Worm (Caenorhabditis elegans) whole organism, late embryonic: ENCODE data around the gene gba-3.

ENCODE experiments used
- C38D4.7 ChIP-seq: fragments of 200-800 bp; sonication (Bioruptor generic); optimal IDR thresholded peaks from 2 replicates; lab custom pipeline; 2018; ENCODE audit warnings: mild to moderate bottlenecking, missing genetic modification characterization, moderate library complexity, missing compliant biosample characterization
- ama-1 ChIP-seq: fragments of 150-350 bp; optimal IDR thresholded peaks from 2 replicates; lab custom pipeline; 2014
- ceh-18 ChIP-seq: sonication (generic microtip); optimal IDR thresholded peaks from 2 replicates; lab custom pipeline; 2016; ENCODE audit warnings: missing genetic modification characterization, missing compliant biosample characterization
- ceh-19 ChIP-seq: fragments of 200-800 bp; sonication (Bioruptor generic); optimal IDR thresholded peaks from 2 replicates; lab custom pipeline; 2018; ENCODE audit warnings: mild to moderate bottlenecking, missing genetic modification characterization, missing compliant biosample characterization
- ceh-9 ChIP-seq: sonication (generic microtip); optimal IDR thresholded peaks from 2 replicates; lab custom pipeline; 2016; ENCODE audit warnings: mild to moderate bottlenecking, missing genetic modification characterization, inconsistent platforms, missing compliant biosample characterization
- dmd-4 ChIP-seq: sonication (generic microtip); optimal IDR thresholded peaks from 2 replicates; lab custom pipeline; 2016; ENCODE audit warnings: borderline replicate concordance, missing genetic modification characterization, missing compliant biosample characterization
- eyg-1 ChIP-seq: sonication (generic microtip); optimal IDR thresholded peaks from 2 replicates; lab custom pipeline; 2016; ENCODE audit warnings: missing genotype, missing genetic modification characterization, missing compliant biosample characterization
- nhr-11 ChIP-seq: fragments of 150-350 bp; optimal IDR thresholded peaks from 2 replicates; lab custom pipeline; 2014; ENCODE audit warnings: missing biosample characterization, missing genetic modification characterization

DNA sequence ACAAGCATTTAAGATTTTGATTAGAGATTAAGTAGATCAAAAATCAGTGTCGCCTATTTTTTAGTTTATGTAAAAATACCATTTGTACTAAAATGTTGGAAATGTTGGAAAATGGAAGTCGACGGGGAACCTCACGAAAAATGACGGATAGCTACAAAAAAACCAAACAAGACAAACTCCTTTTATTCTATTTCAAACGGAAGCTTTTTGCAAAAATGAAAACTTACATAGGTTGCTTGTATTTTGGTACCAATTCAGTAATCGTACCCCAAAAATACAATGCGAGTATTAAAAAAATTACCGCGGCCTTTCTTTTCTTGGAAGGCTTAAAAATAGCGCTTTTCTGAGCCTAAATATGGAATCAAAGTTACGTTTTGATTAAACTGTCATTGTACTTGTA is 19.1 kb upstream of the gba-3 start:
- TF ChIP-seq nhr-11 (tag; lab: Kevin White, UChicago) (no peak), dmd-4 (no peak), ceh-9 (no peak), eyg-1 (tag; lab: Kevin White, UChicago) (no peak), C38D4.7 (GFP tag; lab: Kevin White, UChicago) (no peak), ama-1 (lab: Kevin White, UChicago) (no peak), ceh-19 (no peak), ceh-18 (tag; lab: Kevin White, UChicago) (no peak)
